Worm (Caenorhabditis elegans) whole organism, L4/young adult: ENCODE measurements around the gene F49E8.8.

Source experiments
- W03F9.2 ChIP-seq: fragments of 150-350 bp; optimal IDR thresholded peaks from 2 replicates; lab custom pipeline; 2014; ENCODE audit warnings: missing biosample characterization, missing genetic modification characterization
- dao-5 ChIP-seq: sonication (generic microtip); optimal IDR thresholded peaks from 2 replicates; lab custom pipeline; 2016; ENCODE audit warnings: missing genotype, missing genetic modification characterization, moderate library complexity, missing compliant biosample characterization
- him-1 ChIP-seq: sonication (generic microtip); optimal IDR thresholded peaks from 2 replicates; lab custom pipeline; 2016; ENCODE audit warnings: missing genotype, missing genetic modification reagents, missing genetic modification characterization, missing compliant biosample characterization

DNA sequence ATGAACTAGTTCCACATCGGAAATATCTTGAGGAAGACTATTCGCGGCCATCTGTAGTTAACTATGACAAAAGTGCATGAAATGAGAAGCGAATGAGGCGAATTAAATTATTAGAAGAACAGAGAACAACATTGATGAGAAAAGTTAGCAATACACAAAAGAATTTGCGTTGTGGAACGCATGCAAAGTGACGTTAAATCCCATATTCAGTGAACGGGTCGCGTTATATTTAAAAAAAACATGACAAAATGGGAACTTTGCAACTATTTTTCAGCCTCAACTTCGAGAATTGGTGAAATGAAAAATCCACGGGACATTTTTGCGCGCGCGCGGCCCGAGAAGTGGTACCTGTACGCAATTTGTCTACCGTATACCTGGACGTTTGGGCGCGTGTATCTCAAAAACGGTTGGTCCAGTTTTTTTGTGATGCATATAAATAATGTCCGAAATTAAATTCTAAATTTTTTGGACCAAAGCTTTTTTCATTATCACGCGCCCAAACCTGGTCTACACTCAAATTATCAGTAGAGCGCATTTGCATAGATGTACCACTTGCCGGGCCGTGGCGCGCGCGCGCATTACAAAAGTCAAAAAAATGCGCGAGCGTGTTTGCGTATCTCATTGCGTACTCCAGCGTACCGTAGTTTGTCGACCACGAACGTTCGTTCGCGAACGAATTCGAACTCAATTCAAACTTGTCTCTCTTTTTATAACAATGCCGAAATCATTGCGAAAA, 8.4 kb upstream of the F49E8.8 start, which contains the start of the genes cdd-2 and oef-1:
- no peak for TF ChIP-seq him-1
- TF ChIP-seq dao-5 (tag; lab: Kevin White, UChicago): no peak
- no peak for TF ChIP-seq W03F9.2 (tag; lab: Kevin White, UChicago)
